Fruit fly (Drosophila melanogaster) whole organism, embryonic: ENCODE measurements around the gene Sys1.

Source experiments
- Aef1 ChIP-seq: fragments of 200-800 bp; sonication (Bioruptor generic); IDR thresholded peaks from 3 replicates; pipeline ENCODE4 v1.3.6; 2022; ENCODE audit warnings: missing biosample characterization, missing genetic modification characterization
- CG10274 ChIP-seq: fragments of 200-800 bp; sonication (Bioruptor generic); optimal IDR thresholded peaks from 3 replicates; lab custom pipeline; 2017; ENCODE audit warnings: missing biosample characterization, mild to moderate bottlenecking, missing genetic modification characterization
- CG11456 ChIP-seq: fragments of 200-800 bp; sonication (Bioruptor generic); IDR thresholded peaks from 3 replicates; pipeline ENCODE4 v1.3.6; 2022; ENCODE audit warnings: missing biosample characterization, missing genetic modification characterization
- CG11696 ChIP-seq: fragments of 200-800 bp; sonication (Bioruptor generic); IDR thresholded peaks from 2 replicates; pipeline ENCODE4 v1.3.6; 2022; ENCODE audit warnings: missing biosample characterization, missing genetic modification characterization
- CG12071 ChIP-seq: fragments of 200-800 bp; sonication (Bioruptor generic); optimal IDR thresholded peaks from 3 replicates; lab custom pipeline; 2018; ENCODE audit warnings: missing biosample characterization, mild to moderate bottlenecking, missing genetic modification characterization
- CG12236 ChIP-seq: fragments of 200-800 bp; sonication (Bioruptor generic); optimal IDR thresholded peaks from 2 replicates; lab custom pipeline; 2016; ENCODE audit warnings: missing biosample characterization, missing genetic modification characterization
- CG12744 ChIP-seq: fragments of 200-800 bp; sonication (Bioruptor generic); optimal IDR thresholded peaks from 2 replicates; lab custom pipeline; 2016; ENCODE audit warnings: missing biosample characterization, missing genetic modification characterization
- CG13123 ChIP-seq: fragments of 200-800 bp; sonication (Bioruptor generic); optimal IDR thresholded peaks from 2 replicates; lab custom pipeline; 2016; ENCODE audit warnings: missing biosample characterization, missing genetic modification characterization
- CG13287 ChIP-seq: fragments of 200-800 bp; sonication (Bioruptor generic); IDR thresholded peaks from 2 replicates; pipeline ENCODE4 v1.3.6; 2022; ENCODE audit warnings: missing biosample characterization, missing genetic modification characterization; ENCODE audit not compliant: partially characterized antibody
- CG13624 ChIP-seq: fragments of 200-800 bp; sonication (Bioruptor generic); optimal IDR thresholded peaks from 2 replicates; lab custom pipeline; 2016; ENCODE audit warnings: missing biosample characterization, missing genetic modification characterization
- CG14710 ChIP-seq: fragments of 200-800 bp; sonication (Bioruptor generic); optimal IDR thresholded peaks from 3 replicates; lab custom pipeline; 2019; ENCODE audit warnings: missing biosample characterization, mild to moderate bottlenecking, missing genetic modification characterization, moderate library complexity
- CG17385 ChIP-seq: fragments of 200-800 bp; sonication (Bioruptor generic); optimal IDR thresholded peaks from 3 replicates; lab custom pipeline; 2018; ENCODE audit warnings: missing biosample characterization, mild to moderate bottlenecking, missing genetic modification characterization
- CG18476 ChIP-seq: fragments of 200-800 bp; sonication (Bioruptor generic); optimal IDR thresholded peaks from 2 replicates; lab custom pipeline; 2016; ENCODE audit warnings: missing biosample characterization, mild to moderate bottlenecking, missing genetic modification characterization
- CG2678 ChIP-seq: fragments of 200-800 bp; sonication (Bioruptor generic); optimal IDR thresholded peaks from 3 replicates; lab custom pipeline; 2019; ENCODE audit warnings: missing biosample characterization, mild to moderate bottlenecking, missing genetic modification characterization, moderate library complexity
- CG30020 ChIP-seq: fragments of 200-800 bp; optimal IDR thresholded peaks from 2 replicates; lab custom pipeline; 2019; ENCODE audit warnings: missing biosample characterization, mild to moderate bottlenecking, missing genetic modification characterization, moderate library complexity
- CG31365 ChIP-seq: fragments of 200-800 bp; sonication (Bioruptor generic); optimal IDR thresholded peaks from 2 replicates; lab custom pipeline; 2018; ENCODE audit warnings: missing biosample characterization, mild to moderate bottlenecking, missing genetic modification characterization
- CG32532 ChIP-seq: fragments of 200-800 bp; sonication (Bioruptor generic); IDR thresholded peaks from 2 replicates; pipeline ENCODE4 v1.3.6; 2022; ENCODE audit warnings: missing biosample characterization, missing genetic modification characterization
- CG32767 ChIP-seq: fragments of 200-800 bp; sonication (Bioruptor generic); IDR thresholded peaks from 2 replicates; pipeline ENCODE4 v1.3.6; 2022; ENCODE audit warnings: missing biosample characterization, missing genetic modification characterization
- CG4424 ChIP-seq: fragments of 200-800 bp; sonication (Bioruptor generic); optimal IDR thresholded peaks from 3 replicates; lab custom pipeline; 2016; ENCODE audit warnings: missing biosample characterization, missing genetic modification characterization
- CG6683 ChIP-seq: fragments of 200-800 bp; sonication (Bioruptor generic); optimal IDR thresholded peaks from 2 replicates; lab custom pipeline; 2017; ENCODE audit warnings: missing biosample characterization, mild to moderate bottlenecking, missing genetic modification characterization, missing genetic modification reagents
- CG7271 ChIP-seq: fragments of 200-800 bp; sonication (Bioruptor generic); optimal IDR thresholded peaks from 2 replicates; lab custom pipeline; 2018; ENCODE audit warnings: missing biosample characterization, mild to moderate bottlenecking, missing genetic modification characterization, moderate library complexity
- CG9727 ChIP-seq: fragments of 200-800 bp; sonication (Bioruptor generic); optimal IDR thresholded peaks from 3 replicates; lab custom pipeline; 2017; ENCODE audit warnings: missing biosample characterization, mild to moderate bottlenecking, missing genetic modification characterization
- HLH4C ChIP-seq: fragments of 200-800 bp; sonication (Bioruptor generic); IDR thresholded peaks from 3 replicates; pipeline ENCODE4 v1.3.6; 2022; ENCODE audit warnings: missing biosample characterization, missing genetic modification characterization; ENCODE audit not compliant: partially characterized antibody
- HmgD ChIP-seq: fragments of 200-800 bp; sonication (Bioruptor generic); optimal IDR thresholded peaks from 3 replicates; lab custom pipeline; 2016; ENCODE audit warnings: missing biosample characterization, missing genetic modification characterization
- Kr ChIP-seq: fragments of 200-800 bp; sonication (Bioruptor generic); optimal IDR thresholded peaks from 2 replicates; lab custom pipeline; 2017; ENCODE audit warnings: missing biosample characterization, mild to moderate bottlenecking, missing genetic modification characterization
- MTF-1 ChIP-seq: fragments of 200-800 bp; sonication (Bioruptor generic); optimal IDR thresholded peaks from 2 replicates; lab custom pipeline; 2018; ENCODE audit warnings: missing biosample characterization, mild to moderate bottlenecking, missing genetic modification characterization, borderline replicate concordance
- Rfx ChIP-seq: fragments of 200-800 bp; sonication (Bioruptor generic); IDR thresholded peaks from 2 replicates; pipeline ENCODE4 v1.3.6; 2022; ENCODE audit warnings: missing biosample characterization, missing genetic modification characterization
- Ssrp ChIP-seq: fragments of 200-800 bp; sonication (Bioruptor generic); optimal IDR thresholded peaks from 2 replicates; lab custom pipeline; 2018; ENCODE audit warnings: missing biosample characterization, mild to moderate bottlenecking, missing genetic modification characterization, moderate library complexity
- YL-1 ChIP-seq: fragments of 200-800 bp; sonication (Bioruptor generic); optimal IDR thresholded peaks from 3 replicates; lab custom pipeline; 2017; ENCODE audit warnings: missing biosample characterization, mild to moderate bottlenecking, missing genetic modification characterization
- crol ChIP-seq: fragments of 200-800 bp; sonication (Bioruptor generic); IDR thresholded peaks from 2 replicates; pipeline ENCODE4 v1.3.6; 2022; ENCODE audit warnings: missing biosample characterization, missing genetic modification characterization
- crp ChIP-seq, 2 experiments: fragments of 200-800 bp; sonication (Bioruptor generic); optimal IDR thresholded peaks; 2 replicates in 1 of 2; 3 replicates in 1 of 2; lab custom pipeline; 2017; ENCODE audit warnings: missing biosample characterization in 2 of 2, missing genetic modification characterization in 2 of 2, mild to moderate bottlenecking in 1 of 2, moderate library complexity in 1 of 2
- dmrt11E ChIP-seq: fragments of 200-800 bp; sonication (Bioruptor generic); optimal IDR thresholded peaks from 3 replicates; lab custom pipeline; 2018; ENCODE audit warnings: missing biosample characterization, mild to moderate bottlenecking, missing genetic modification characterization, moderate library complexity
- emc ChIP-seq: fragments of 200-800 bp; sonication (Bioruptor generic); optimal IDR thresholded peaks from 2 replicates; lab custom pipeline; 2016; ENCODE audit warnings: missing biosample characterization, missing genetic modification characterization
- eyg ChIP-seq: fragments of 200-800 bp; sonication (Bioruptor generic); optimal IDR thresholded peaks from 3 replicates; lab custom pipeline; 2016; ENCODE audit warnings: missing biosample characterization, missing genetic modification characterization
- gcm2 ChIP-seq: fragments of 200-800 bp; sonication (Bioruptor generic); optimal IDR thresholded peaks from 2 replicates; lab custom pipeline; 2016; ENCODE audit warnings: missing biosample characterization, missing genetic modification characterization
- gsb-n ChIP-seq: fragments of 200-800 bp; sonication (Bioruptor generic); optimal IDR thresholded peaks from 3 replicates; lab custom pipeline; 2018; ENCODE audit warnings: missing biosample characterization, mild to moderate bottlenecking, missing genetic modification characterization
- hbn ChIP-seq: fragments of 200-800 bp; sonication (Bioruptor generic); IDR thresholded peaks from 2 replicates; pipeline ENCODE4 v1.3.6; 2022; ENCODE audit warnings: missing biosample characterization, missing genetic modification characterization; ENCODE audit not compliant: partially characterized antibody
- hth ChIP-seq: fragments of >200 bp; optimal IDR thresholded peaks from 2 replicates; lab custom pipeline; 2017; ENCODE audit warnings: inconsistent platforms
- ken ChIP-seq: fragments of 200-800 bp; sonication (Bioruptor generic); IDR thresholded peaks from 3 replicates; pipeline ENCODE4 v1.3.6; 2022; ENCODE audit warnings: missing biosample characterization, missing genetic modification characterization
- lab ChIP-seq: fragments of 200-800 bp; sonication (Bioruptor generic); optimal IDR thresholded peaks from 3 replicates; lab custom pipeline; 2017; ENCODE audit warnings: missing biosample characterization, missing genetic modification characterization, mild to moderate bottlenecking, moderate library complexity, missing genetic modification reagents
- lmd ChIP-seq: fragments of 200-800 bp; sonication (Bioruptor generic); IDR thresholded peaks from 2 replicates; pipeline ENCODE4 v1.3.6; 2022; ENCODE audit warnings: missing biosample characterization, missing genetic modification characterization
- mam ChIP-seq: fragments of 200-800 bp; sonication (Bioruptor generic); optimal IDR thresholded peaks from 3 replicates; lab custom pipeline; 2016; ENCODE audit warnings: missing biosample characterization, missing genetic modification characterization
- nmo ChIP-seq: fragments of 200-800 bp; sonication (Bioruptor generic); optimal IDR thresholded peaks from 2 replicates; lab custom pipeline; 2018; ENCODE audit warnings: missing biosample characterization, mild to moderate bottlenecking, missing genetic modification characterization, moderate library complexity
- phol ChIP-seq: fragments of 200-800 bp; sonication (Bioruptor generic); optimal IDR thresholded peaks from 3 replicates; lab custom pipeline; 2018; ENCODE audit warnings: missing biosample characterization, mild to moderate bottlenecking, missing genetic modification characterization, moderate library complexity
- sr ChIP-seq: fragments of 200-800 bp; sonication (Bioruptor generic); IDR thresholded peaks from 3 replicates; pipeline ENCODE4 v1.3.6; 2022; ENCODE audit warnings: missing biosample characterization, missing genetic modification characterization
- sug ChIP-seq: fragments of 200-800 bp; optimal IDR thresholded peaks from 2 replicates; lab custom pipeline; 2019; ENCODE audit warnings: missing biosample characterization, mild to moderate bottlenecking, missing genetic modification characterization, moderate library complexity
- tll ChIP-seq, 2 experiments: fragments of 200-800 bp in 1 of 2; fragments of >200 bp in 1 of 2; sonication (Bioruptor generic) in 1 of 2; optimal IDR thresholded peaks; 2 replicates each; lab custom pipeline; 2017 to 2019; ENCODE audit warnings: missing biosample characterization in 2 of 2, missing genetic modification characterization in 2 of 2, mild to moderate bottlenecking in 1 of 2, moderate library complexity in 1 of 2
- trem ChIP-seq: fragments of 200-800 bp; optimal IDR thresholded peaks from 3 replicates; lab custom pipeline; 2019; ENCODE audit warnings: missing biosample characterization, mild to moderate bottlenecking, missing genetic modification characterization, moderate library complexity
- zf30C ChIP-seq: fragments of 200-800 bp; sonication (Bioruptor generic); optimal IDR thresholded peaks from 3 replicates; lab custom pipeline; 2018; ENCODE audit warnings: missing biosample characterization, mild to moderate bottlenecking, missing genetic modification characterization
- zfh2 ChIP-seq: fragments of 200-800 bp; sonication (Bioruptor generic); optimal IDR thresholded peaks from 2 replicates; lab custom pipeline; 2016; ENCODE audit warnings: missing biosample characterization, missing genetic modification characterization

The Sys1 gene

dm6 chr3R:8652731-8653130 is at the start of gene Sys1, which contains the start of gene Dhod (continued):
- peak; percentile 61 for TF ChIP-seq CG12744 (GFP tag; lab: Kevin White, UChicago)
- TF ChIP-seq CG14710 (tag; lab: Kevin White, UChicago), result peak; percentile 73
- TF ChIP-seq zf30C, result peak; percentile 83
- peak; percentile 64 for TF ChIP-seq CG9727 (GFP tag; lab: Kevin White, UChicago)
- no peak for TF ChIP-seq hth (lab: Kevin White, UChicago)
- TF ChIP-seq gsb-n (tag; lab: Kevin White, UChicago), result peak; percentile 52
- peak; percentile 10 for TF ChIP-seq Kr (GFP tag; lab: Kevin White, UChicago)
- TF ChIP-seq phol, result peak; percentile 74
- no peak; the same call in 2 of the 3 replicates for TF ChIP-seq ken (GFP tag; lab: Robert Waterston, UW)
- TF ChIP-seq CG32767 (GFP tag; lab: Robert Waterston, UW), result peak; percentile 65; the same call in 1 of the 2 replicates
- TF ChIP-seq CG13287 (GFP tag; lab: Robert Waterston, UW), result peak; percentile 90
- peak; percentile 51 for TF ChIP-seq eyg (GFP tag; lab: Kevin White, UChicago)
- TF ChIP-seq CG12071, result no peak
- peak; percentile 67; the same call in 2 of the 3 replicates for TF ChIP-seq CG11456 (GFP tag; lab: Robert Waterston, UW)
- no peak for TF ChIP-seq sr (GFP tag; lab: Robert Waterston, UW)
- TF ChIP-seq CG11696 (GFP tag; lab: Robert Waterston, UW), result no peak
- TF ChIP-seq gcm2, result no peak
- TF ChIP-seq Rfx (GFP tag; lab: Robert Waterston, UW), result peak; percentile 77
- TF ChIP-seq zfh2 (GFP tag; lab: Kevin White, UChicago), result peak; percentile 85
- peak; percentile 76 for TF ChIP-seq CG32532 (GFP tag; lab: Robert Waterston, UW)
- TF ChIP-seq CG6683 (GFP tag; lab: Kevin White, UChicago), result no peak
- no peak for TF ChIP-seq crol (GFP tag; lab: Robert Waterston, UW)
- TF ChIP-seq hbn (GFP tag; lab: Robert Waterston, UW), result peak; percentile 84
- TF ChIP-seq lmd (GFP tag; lab: Robert Waterston, UW), result peak; percentile 68
- no peak for TF ChIP-seq CG31365 (tag; lab: Kevin White, UChicago)
- TF ChIP-seq MTF-1 (GFP tag; lab: Kevin White, UChicago), result no peak
- peak; percentile 58 for TF ChIP-seq nmo (GFP tag; lab: Kevin White, UChicago)
- TF ChIP-seq Aef1 (GFP tag; lab: Robert Waterston, UW), result 0 out of 3 replicates have a peak, but pooled peaks have one; percentile 35
- peak; percentile 51 for TF ChIP-seq dmrt11E (tag; lab: Kevin White, UChicago)
- TF ChIP-seq CG2678 (tag; lab: Kevin White, UChicago), result peak; percentile 71
- peak; percentile 81 for TF ChIP-seq mam (GFP tag; lab: Kevin White, UChicago)
- peak; percentile 77 for TF ChIP-seq trem
- peak; percentile 46 for TF ChIP-seq CG13123 (GFP tag; lab: Kevin White, UChicago)
- TF ChIP-seq CG18476 (GFP tag; lab: Kevin White, UChicago), result peak; percentile 25
- peak; percentile 29 for TF ChIP-seq emc
- TF ChIP-seq sug (tag; lab: Kevin White, UChicago), result peak; percentile 68
- TF ChIP-seq Ssrp (tag; lab: Kevin White, UChicago), result peak; percentile 8
- TF ChIP-seq CG10274 (GFP tag; lab: Kevin White, UChicago), result no peak
- TF ChIP-seq crp (GFP tag; optimal IDR thresholded peaks at IDR 0.05; lab: Kevin White, UChicago), result no peak
- TF ChIP-seq CG4424 (GFP tag; lab: Kevin White, UChicago), result peak; percentile 70
- peak; percentile 83 for TF ChIP-seq HLH4C (GFP tag; lab: Robert Waterston, UW)
- TF ChIP-seq tll (GFP tag; optimal IDR thresholded peaks at IDR 0.05; lab: Kevin White, UChicago), result peak in 1 of 2 experiments; percentile 25
- TF ChIP-seq lab (GFP tag; lab: Kevin White, UChicago), result peak; percentile 70
- TF ChIP-seq YL-1, result peak; percentile 60
- peak; percentile 36 for TF ChIP-seq CG7271 (tag; lab: Kevin White, UChicago)
- peak; percentile 28 for TF ChIP-seq CG17385 (GFP tag; lab: Kevin White, UChicago)
- TF ChIP-seq HmgD (GFP tag; lab: Kevin White, UChicago), result peak; percentile 12
- peak; percentile 74 for TF ChIP-seq CG13624 (GFP tag; lab: Kevin White, UChicago)
- TF ChIP-seq CG30020 (tag; lab: Kevin White, UChicago), result peak; percentile 45
- no peak for TF ChIP-seq CG12236 (GFP tag; lab: Kevin White, UChicago)
